Worm (Caenorhabditis elegans): Measurements from ENCODE around the gene srh-200.

srh-200 gene

DNA sequence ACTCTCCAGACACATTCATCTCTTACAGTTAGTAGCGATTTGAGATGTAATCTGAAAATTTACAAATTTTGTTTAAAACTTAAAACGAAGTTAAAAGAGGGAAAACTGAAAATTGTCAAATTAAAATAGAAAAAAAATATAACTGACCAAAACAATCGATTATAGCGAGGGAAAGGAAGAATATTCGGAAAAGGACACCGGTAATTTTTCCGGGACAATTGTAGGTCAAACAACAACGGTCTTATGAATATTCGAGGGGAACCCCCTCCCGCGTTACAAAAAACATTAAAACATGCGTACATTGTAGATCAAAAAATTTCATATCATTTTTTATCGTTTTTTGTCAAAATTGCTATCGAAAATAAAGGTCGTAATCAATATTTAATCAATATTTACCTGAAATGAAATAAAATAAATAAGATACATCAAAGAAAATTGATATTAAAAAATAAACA lies 31.4 kb downstream of the srh-200 start, which contains the start of gene C50E3.12 (continued):
- TF ChIP-seq nhr-90 (tag; optimal IDR thresholded peaks at IDR 0.05) (no peak), sptf-2 (GFP tag; optimal IDR thresholded peaks at IDR 0.05) (no peak), F49E8.2 (tag; optimal IDR thresholded peaks at IDR 0.05; ENCODE audit: insufficient read depth) (no peak), ztf-18 (tag; optimal IDR thresholded peaks at IDR 0.05) (no peak), aptf-2 (GFP tag; conservative IDR thresholded peaks at IDR 0.05) (no peak), lsy-27 (tag; optimal IDR thresholded peaks at IDR 0.05; ENCODE audit: borderline replicate concordance, insufficient read depth) (no peak), efl-1 (GFP tag; optimal IDR thresholded peaks at IDR 0.05) (peak; percentile 79), ceh-27 (GFP tag; optimal IDR thresholded peaks at IDR 0.05) (no peak), F33H1.4 (GFP tag; IDR thresholded peaks at IDR 0.05) (0 out of 2 replicates have a peak, but pooled peaks have one; percentile 11)

DNA sequence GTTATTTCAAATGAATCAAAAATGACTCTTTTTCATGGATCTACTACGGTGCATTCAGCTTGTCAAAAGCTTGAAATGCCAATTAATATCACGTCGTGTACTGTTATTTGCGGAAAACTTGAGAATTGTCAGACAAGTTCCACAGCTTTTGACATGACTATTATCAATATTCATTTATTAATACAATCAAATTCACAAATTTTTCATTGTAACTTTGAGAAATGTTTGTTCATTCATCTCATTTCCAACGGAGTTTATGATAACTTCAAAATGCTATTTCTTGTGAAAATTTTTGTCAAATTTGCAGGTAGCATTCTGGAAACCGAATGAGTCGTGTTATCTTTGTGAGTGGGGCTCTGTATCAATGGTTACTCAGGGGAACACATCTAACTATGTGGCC lies 35.4 kb downstream of the srh-200 start, which contains the start of gene C50E3.15:
TSS of gene C50E3.15 (plus strand) at position 301 of the 400 bp plus-strand sequence.
- no peak for TF ChIP-seq aptf-2 (GFP tag; conservative IDR thresholded peaks at IDR 0.05)
- TF ChIP-seq ceh-58 (GFP tag; IDR thresholded peaks at IDR 0.05): no peak
- TF ChIP-seq bed-2 (GFP tag; IDR thresholded peaks at IDR 0.05): no peak
- TF ChIP-seq hmg-1.2 (GFP tag; IDR thresholded peaks at IDR 0.05): no peak
- no peak for TF ChIP-seq lin-35 (GFP tag; optimal IDR thresholded peaks at IDR 0.05)
- no peak for TF ChIP-seq tbx-9 (tag; optimal IDR thresholded peaks at IDR 0.05; ENCODE audit: borderline replicate concordance)
- no peak for TF ChIP-seq Y56A3A.18 (GFP tag; IDR thresholded peaks at IDR 0.05)
- TF ChIP-seq dpl-1 (GFP tag; optimal IDR thresholded peaks at IDR 0.05): no peak
- TF ChIP-seq madf-3 (GFP tag; IDR thresholded peaks at IDR 0.05): no peak
- no peak for TF ChIP-seq hlh-26 (GFP tag; conservative IDR thresholded peaks at IDR 0.05)
- TF ChIP-seq ZK185.1 (tag; optimal IDR thresholded peaks at IDR 0.05; ENCODE audit: poor library complexity, severe bottlenecking): no peak
- no peak for TF ChIP-seq ztf-26 (tag; optimal IDR thresholded peaks at IDR 0.05)

DNA sequence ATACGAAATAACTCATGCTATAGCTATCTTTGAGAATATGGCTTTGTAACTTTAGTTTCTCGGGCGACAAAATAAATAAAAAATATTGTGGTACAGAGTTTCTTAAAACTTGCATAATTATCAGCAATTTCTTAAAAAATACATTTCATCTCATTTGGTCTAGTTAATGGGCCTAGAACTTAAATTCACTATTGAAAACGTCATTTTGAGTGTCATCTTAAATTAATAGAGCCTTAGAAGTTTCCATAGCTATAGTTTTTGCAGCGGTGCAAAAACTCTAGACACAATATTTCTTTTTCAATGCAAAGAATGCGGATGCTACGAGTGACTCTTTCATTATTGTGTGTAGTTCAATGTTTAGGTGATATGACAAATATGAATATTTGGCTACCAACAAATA lies 41.4 kb downstream of the srh-200 start, which contains the start of gene clec-215:
TSS of gene clec-215 (plus strand) at position 301 of the 400 bp plus-strand sequence.
- TF ChIP-seq attf-6 (GFP tag; IDR thresholded peaks at IDR 0.05) (no peak), lsl-1 (GFP tag; optimal IDR thresholded peaks at IDR 0.05) (no peak), ztf-28 (GFP tag; IDR thresholded peaks at IDR 0.05) (no peak), T26A5.8 (tag; optimal IDR thresholded peaks at IDR 0.05) (no peak), ceh-58 (GFP tag; IDR thresholded peaks at IDR 0.05) (no peak), xnd-1 (tag; optimal IDR thresholded peaks at IDR 0.05) (no peak), lsy-27 (tag; optimal IDR thresholded peaks at IDR 0.05; ENCODE audit: borderline replicate concordance, insufficient read depth) (no peak), madf-3 (GFP tag; IDR thresholded peaks at IDR 0.05) (no peak), madf-10 (tag; optimal IDR thresholded peaks at IDR 0.05) (no peak), Y53G8AR.9 (GFP tag; conservative IDR thresholded peaks at IDR 0.05) (no peak), egrh-3 (GFP tag; IDR thresholded peaks at IDR 0.05) (no peak)

DNA sequence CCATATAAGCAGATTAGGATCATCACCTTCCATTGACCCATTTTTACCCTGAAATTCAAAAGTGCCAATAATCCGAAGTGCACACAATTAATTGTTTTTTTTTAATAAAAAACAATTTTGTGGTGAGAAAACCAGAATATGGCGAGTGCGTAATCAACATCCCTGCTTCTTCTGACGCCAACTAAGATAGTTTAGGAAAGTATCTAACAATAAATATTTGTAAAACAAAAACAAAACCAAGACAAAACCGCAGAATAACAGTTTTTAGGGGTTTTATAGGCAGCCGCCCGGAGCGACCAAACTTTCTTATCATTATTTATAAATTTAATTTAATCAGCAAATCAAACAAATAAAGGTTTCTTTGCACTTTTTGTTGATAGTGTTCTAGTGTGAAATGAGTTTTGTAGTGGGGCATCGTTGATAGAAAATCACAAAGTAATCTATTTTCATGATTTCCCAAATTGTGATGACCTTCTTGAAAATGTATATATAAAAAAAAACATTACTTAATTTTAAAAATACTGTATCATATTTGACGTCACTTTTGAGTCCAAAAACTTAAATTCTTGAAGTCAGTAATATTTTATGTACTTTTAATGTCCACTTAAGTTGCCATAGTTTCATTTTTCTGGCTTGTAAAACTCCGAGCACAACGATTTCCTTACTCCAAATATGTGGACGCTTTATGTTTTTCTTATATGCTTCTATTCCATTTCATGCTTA lies 43.6 kb downstream of the srh-200 start, which contains the start of the genes folt-3 and clec-214:
TSS of gene folt-3 (minus strand) at position 51 of the 723 bp plus-strand sequence.
TSS of gene clec-214 (plus strand) at position 673 of the 723 bp plus-strand sequence.
- TF ChIP-seq hmg-20 (GFP tag; IDR thresholded peaks at IDR 0.05): no peak
- TF ChIP-seq nhr-80 (tag; optimal IDR thresholded peaks at IDR 0.05): peak; percentile 25

ce11 chrV:7604858-7605257 lies 48.6 kb downstream of the srh-200 start, which contains the start of gene clec-213:
TSS of gene clec-213 (plus strand) at chrV:7605158.
- TF ChIP-seq B0019.2 (GFP tag; conservative IDR thresholded peaks at IDR 0.05) (no peak), ceh-40 (GFP tag; IDR thresholded peaks at IDR 0.05) (no peak), bed-1 (GFP tag; IDR thresholded peaks at IDR 0.05) (no peak), F10E7.11 (tag; optimal IDR thresholded peaks at IDR 0.05) (no peak), die-1 (tag; optimal IDR thresholded peaks at IDR 0.05) (no peak), madf-8 (GFP tag; conservative IDR thresholded peaks at IDR 0.05) (no peak), mcd-1 (GFP tag; IDR thresholded peaks at IDR 0.05) (no peak), mes-4 (tag; optimal IDR thresholded peaks at IDR 0.05) (no peak), ets-4 (GFP tag; optimal IDR thresholded peaks at IDR 0.05) (no peak), rcor-1 (GFP tag; IDR thresholded peaks at IDR 0.05) (no peak), ccch-3 (GFP tag; optimal IDR thresholded peaks at IDR 0.05) (no peak), F22D6.2 (tag; optimal IDR thresholded peaks at IDR 0.05) (no peak)
